Fruit fly (Drosophila melanogaster): Measurements from ENCODE around the gene Dus4.
A peak's percentile ranks its signal among the peaks of the same experiment; 100 is the strongest.

Dus4 gene

DNA sequence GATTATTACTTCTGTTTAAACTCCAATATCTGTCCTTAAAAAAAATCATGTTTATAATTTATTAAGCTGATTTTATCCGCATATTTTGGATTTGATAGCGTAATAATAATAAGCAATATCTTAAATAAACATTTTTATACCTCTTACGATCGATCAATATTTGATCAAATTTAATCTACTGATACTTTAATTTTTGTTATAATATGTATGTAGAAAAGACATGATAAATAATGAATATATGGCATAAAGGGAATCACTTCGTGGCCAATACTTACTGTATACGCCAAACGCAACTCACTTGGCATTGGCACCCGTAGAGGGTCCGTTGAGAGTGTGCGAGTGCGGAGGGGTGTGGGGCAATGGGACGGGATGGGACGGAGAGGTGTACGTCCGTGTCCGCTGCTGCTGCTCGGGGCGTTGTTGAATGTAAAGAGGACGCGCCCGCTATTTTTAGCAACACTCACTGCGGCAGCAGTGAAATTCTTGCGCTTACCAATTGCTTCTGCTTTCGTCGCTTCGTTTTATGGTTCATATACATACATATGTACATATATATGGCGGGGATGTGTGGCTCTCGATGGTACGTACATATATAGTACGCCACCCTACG is 26.9 kb upstream of the Dus4 start (continued):
- TF ChIP-seq crol (GFP tag; IDR thresholded peaks at IDR 0.05), result peak; percentile 90
- peak; percentile 10 for TF ChIP-seq Fer1 (GFP tag; optimal IDR thresholded peaks at IDR 0.05)
- TF ChIP-seq CG6765 (GFP tag; optimal IDR thresholded peaks at IDR 0.05), result no peak
- TF ChIP-seq ind (GFP tag; optimal IDR thresholded peaks at IDR 0.05), result peak; percentile 13
- TF ChIP-seq CG10209 (GFP tag; optimal IDR thresholded peaks at IDR 0.05), result peak; percentile 15
- TF ChIP-seq Med (GFP tag), result peak; percentile 48
- TF ChIP-seq pzg (GFP tag; optimal IDR thresholded peaks at IDR 0.05), result no peak
- TF ChIP-seq slbo (GFP tag; IDR thresholded peaks at IDR 0.05), result no peak
- TF ChIP-seq seq (GFP tag; IDR thresholded peaks at IDR 0.05), result no peak
- TF ChIP-seq kay (GFP tag; optimal IDR thresholded peaks at IDR 0.05), result no peak
- TF ChIP-seq Atf3 (GFP tag; optimal IDR thresholded peaks at IDR 0.05), result no peak
- TF ChIP-seq tna (GFP tag; IDR thresholded peaks at IDR 0.05; ENCODE audit: partially characterized antibody), result 0 out of 2 replicates have a peak, but pooled peaks have one; percentile 15
- no peak for TF ChIP-seq CG4854 (GFP tag; optimal IDR thresholded peaks at IDR 0.05)
- peak; percentile 39; the same call in 1 of the 3 replicates for TF ChIP-seq Dbx (GFP tag; IDR thresholded peaks at IDR 0.05)
- no peak for TF ChIP-seq CG13287 (GFP tag; IDR thresholded peaks at IDR 0.05; ENCODE audit: partially characterized antibody)
- TF ChIP-seq CG2712 (tag; optimal IDR thresholded peaks at IDR 0.05), result peak; percentile 14
- TF ChIP-seq Meics (GFP tag; optimal IDR thresholded peaks at IDR 0.05), result peak; percentile 41
- peak; percentile 3 for TF ChIP-seq NfI (GFP tag; optimal IDR thresholded peaks at IDR 0.05)
- no peak for TF ChIP-seq CG15073 (GFP tag; optimal IDR thresholded peaks at IDR 0.05)
- no peak for TF ChIP-seq ewg (GFP tag; optimal IDR thresholded peaks at IDR 0.05)
- peak; percentile 47 for TF ChIP-seq ftz-f1 (GFP tag; optimal IDR thresholded peaks at IDR 0.05)
- no peak for TF ChIP-seq Stat92E (GFP tag; optimal IDR thresholded peaks at IDR 0.05)
- TF ChIP-seq dmrt99B (tag; optimal IDR thresholded peaks at IDR 0.05), result peak; percentile 4
- TF ChIP-seq CG2678 (tag; optimal IDR thresholded peaks at IDR 0.05), result peak; percentile 58
- TF ChIP-seq fd96Cb (tag; optimal IDR thresholded peaks at IDR 0.05), result peak; percentile 12
- TF ChIP-seq MBD-R2 (GFP tag; IDR thresholded peaks at IDR 0.05), result peak; percentile 15; the same call in 1 of the 2 replicates
- TF ChIP-seq CG15514 (GFP tag; optimal IDR thresholded peaks at IDR 0.05), result no peak
- TF ChIP-seq CG31365 (tag; optimal IDR thresholded peaks at IDR 0.05), result no peak
- no peak for TF ChIP-seq zfh1 (GFP tag; IDR thresholded peaks at IDR 0.05)
- TF ChIP-seq Adf1 (GFP tag; IDR thresholded peaks at IDR 0.05), result no peak; the same call in 1 of the 2 replicates
- TF ChIP-seq lilli (GFP tag; optimal IDR thresholded peaks at IDR 0.05), result peak; percentile 26
- peak; percentile 49 for TF ChIP-seq CoRest (tag; optimal IDR thresholded peaks at IDR 0.05)
- peak in 1 of 2 experiments; percentile 8 for TF ChIP-seq dpn (GFP tag; optimal IDR thresholded peaks at IDR 0.05)
- 0 out of 3 replicates have a peak, but pooled peaks have one; percentile 25 for TF ChIP-seq CG17361 (GFP tag; IDR thresholded peaks at IDR 0.05)
- peak; percentile 45 for TF ChIP-seq gem (tag; optimal IDR thresholded peaks at IDR 0.05)
- TF ChIP-seq CG11085 (GFP tag; IDR thresholded peaks at IDR 0.05), result no peak
- peak; percentile 41 for TF ChIP-seq CG30403 (GFP tag; optimal IDR thresholded peaks at IDR 0.05)
- peak; percentile 22 for TF ChIP-seq CG9727 (GFP tag; optimal IDR thresholded peaks at IDR 0.05)
- no peak for TF ChIP-seq CG11093 (GFP tag; IDR thresholded peaks at IDR 0.05)
- no peak for TF ChIP-seq ken (GFP tag; IDR thresholded peaks at IDR 0.05)
- TF ChIP-seq CG10543 (GFP tag; optimal IDR thresholded peaks at IDR 0.05), result peak; percentile 79
- TF ChIP-seq CG7839 (tag; optimal IDR thresholded peaks at IDR 0.05), result peak; percentile 25
- peak; percentile 20 for TF ChIP-seq CG13775 (GFP tag; optimal IDR thresholded peaks at IDR 0.05)
- no peak for TF ChIP-seq sob (GFP tag; IDR thresholded peaks at IDR 0.05)
- TF ChIP-seq bbx (GFP tag; IDR thresholded peaks at IDR 0.05; ENCODE audit: partially characterized antibody), result 0 out of 2 replicates have a peak, but pooled peaks have one; percentile 14
- TF ChIP-seq tx (GFP tag; optimal IDR thresholded peaks at IDR 0.05), result no peak
- no peak for TF ChIP-seq fu2 (GFP tag; optimal IDR thresholded peaks at IDR 0.05)
- no peak for TF ChIP-seq CG12942 (GFP tag; optimal IDR thresholded peaks at IDR 0.05)
- TF ChIP-seq Antp (GFP tag; optimal IDR thresholded peaks at IDR 0.05), result no peak

Measured in whole organism, embryonic.